Worm (Caenorhabditis elegans): ENCODE measurements around the gene ttr-54.
A peak's percentile ranks its signal among the peaks of the same experiment; 100 is the strongest.

Gene ttr-54

ce11 chrIV:10174932-10175732 lies 19.6 kb downstream of the ttr-54 start (continued):
- TF ChIP-seq nfyb-1 (GFP tag; IDR thresholded peaks at IDR 0.05) (peak; percentile 54; the same call in 1 of the 2 replicates), snpc-4 (GFP tag; optimal IDR thresholded peaks at IDR 0.05) (no peak), snpc-4 (tag; optimal IDR thresholded peaks at IDR 0.05) (no peak), ekl-4 (GFP tag; IDR thresholded peaks at IDR 0.05) (no peak), bed-2 (GFP tag; IDR thresholded peaks at IDR 0.05) (no peak), attf-6 (GFP tag; IDR thresholded peaks at IDR 0.05) (no peak), cebp-1 (GFP tag; IDR thresholded peaks at IDR 0.05) (peak; percentile 20; the same call in 1 of the 2 replicates), cebp-1 (tag; optimal IDR thresholded peaks at IDR 0.05) (peak; percentile 33), nhr-80 (tag; optimal IDR thresholded peaks at IDR 0.05) (peak; percentile 10), ets-4 (GFP tag; optimal IDR thresholded peaks at IDR 0.05) (no peak), D2030.7 (GFP tag; IDR thresholded peaks at IDR 0.05) (no peak), rpc-1 (optimal IDR thresholded peaks at IDR 0.05) (no peak), rpc-1 (tag; optimal IDR thresholded peaks at IDR 0.05) (no peak), lin-54 (GFP tag; optimal IDR thresholded peaks at IDR 0.05) (no peak), attf-3 (GFP tag; conservative IDR thresholded peaks at IDR 0.05) (0 out of 2 replicates have a peak, but pooled peaks have one; percentile 13), hmg-20 (GFP tag; IDR thresholded peaks at IDR 0.05) (no peak), attf-5 (GFP tag; optimal IDR thresholded peaks at IDR 0.05) (peak; percentile 42), F37B4.10 (GFP tag; IDR thresholded peaks at IDR 0.05) (0 out of 2 replicates have a peak, but pooled peaks have one; percentile 20), zim-3 (tag; optimal IDR thresholded peaks at IDR 0.05) (no peak), dpff-1 (tag; optimal IDR thresholded peaks at IDR 0.05) (no peak), F33H1.4 (GFP tag; IDR thresholded peaks at IDR 0.05) (0 out of 2 replicates have a peak, but pooled peaks have one; percentile 5), K11D2.4 (GFP tag; IDR thresholded peaks at IDR 0.05) (no peak), ccch-3 (GFP tag; optimal IDR thresholded peaks at IDR 0.05) (no peak), ztf-26 (tag; optimal IDR thresholded peaks at IDR 0.05) (no peak)

DNA sequence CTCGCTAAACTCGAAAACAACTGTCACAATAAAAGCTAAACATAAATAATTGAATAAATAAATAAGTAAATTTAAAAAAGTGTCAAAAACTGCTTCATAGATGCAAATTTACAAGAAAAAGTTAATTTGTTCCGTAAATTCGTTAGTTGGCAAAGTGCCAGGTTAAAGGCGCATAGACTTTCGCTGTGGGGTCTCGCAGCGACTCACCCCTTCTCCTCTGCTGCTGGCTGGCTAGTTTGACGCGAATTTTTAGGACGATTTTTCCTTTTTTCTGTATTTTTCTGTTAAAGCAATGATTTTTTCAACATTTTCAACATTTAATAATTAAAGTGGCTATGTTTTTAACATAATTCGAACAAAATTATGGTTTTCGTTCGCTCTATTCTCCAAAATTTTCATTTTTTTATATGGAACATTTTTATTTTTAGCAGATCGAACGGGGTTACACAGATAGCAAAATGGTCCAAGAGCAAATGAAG lies 20.7 kb downstream of the ttr-54 start, which contains the start of gene rack-1:
TSS of gene rack-1 (plus strand) at position 429 of the 479 bp plus-strand sequence.
- peak; percentile 28 for TF ChIP-seq lin-40 (tag; optimal IDR thresholded peaks at IDR 0.05)
- TF ChIP-seq pbrm-1 (GFP tag; IDR thresholded peaks at IDR 0.05): peak; percentile 9; the same call in 1 of the 2 replicates
- no peak for TF ChIP-seq nhr-90 (tag; optimal IDR thresholded peaks at IDR 0.05)
- peak; percentile 54 for TF ChIP-seq snpc-4 (GFP tag; optimal IDR thresholded peaks at IDR 0.05)
- TF ChIP-seq snpc-4 (tag; optimal IDR thresholded peaks at IDR 0.05): peak in 2 of 4 experiments; percentile 4 to 30
- TF ChIP-seq ekl-4 (GFP tag; IDR thresholded peaks at IDR 0.05): no peak
- peak; percentile 81 for TF ChIP-seq F23B12.7 (tag; optimal IDR thresholded peaks at IDR 0.05; ENCODE audit: insufficient read depth)
- no peak for TF ChIP-seq nhr-179 (tag; optimal IDR thresholded peaks at IDR 0.05)
- peak; percentile 91 for TF ChIP-seq F33H1.4 (GFP tag; IDR thresholded peaks at IDR 0.05)
- TF ChIP-seq hmg-1.2 (GFP tag; IDR thresholded peaks at IDR 0.05): peak; percentile 33; the same call in 1 of the 2 replicates
- no peak for TF ChIP-seq ccch-3 (GFP tag; optimal IDR thresholded peaks at IDR 0.05)
- peak; percentile 14 for TF ChIP-seq nhr-80 (tag; optimal IDR thresholded peaks at IDR 0.05)
- TF ChIP-seq tbp1 (GFP tag; optimal IDR thresholded peaks at IDR 0.05): peak; percentile 28
- TF ChIP-seq D2030.7 (GFP tag; IDR thresholded peaks at IDR 0.05): no peak
- TF ChIP-seq snpc-3.4 (tag; optimal IDR thresholded peaks at IDR 0.05): peak; percentile 63
- TF ChIP-seq mcd-1 (GFP tag; IDR thresholded peaks at IDR 0.05): peak; percentile 47; the same call in 1 of the 2 replicates
- TF ChIP-seq F49E8.2 (tag; optimal IDR thresholded peaks at IDR 0.05; ENCODE audit: insufficient read depth): peak; percentile 1
- peak; percentile 58 for TF ChIP-seq madf-6 (GFP tag; IDR thresholded peaks at IDR 0.05)
- peak; percentile 46; the same call in 1 of the 2 replicates for TF ChIP-seq egrh-3 (GFP tag; IDR thresholded peaks at IDR 0.05)
- TF ChIP-seq cebp-1 (GFP tag; IDR thresholded peaks at IDR 0.05): no peak
- peak; percentile 30 for TF ChIP-seq cebp-1 (tag; optimal IDR thresholded peaks at IDR 0.05)
- peak; percentile 15 for TF ChIP-seq lsl-1 (GFP tag; optimal IDR thresholded peaks at IDR 0.05)
- peak; percentile 26 for TF ChIP-seq lin-54 (GFP tag; optimal IDR thresholded peaks at IDR 0.05)
- TF ChIP-seq efl-1 (GFP tag; optimal IDR thresholded peaks at IDR 0.05): peak; percentile 23

Data from whole organism, young adult.